Worm (Caenorhabditis elegans): ENCODE data around the gene Y39B6A.29.

The Y39B6A.29 gene

ce11 chrV:19024683-19025082 is at the start of gene Y39B6A.29:
Gene Y39B6A.29 (minus strand): TSS chrV:19024783.
- TF ChIP-seq Y55F3AM.14 (GFP tag; optimal IDR thresholded peaks at IDR 0.05) (no peak), F13H6.1 (tag; optimal IDR thresholded peaks at IDR 0.05) (no peak), sma-3 (GFP tag; optimal IDR thresholded peaks at IDR 0.05) (no peak), ztf-11 (tag; optimal IDR thresholded peaks at IDR 0.05) (no peak), C34F6.9 (tag; optimal IDR thresholded peaks at IDR 0.05) (no peak), ZK546.5 (tag; optimal IDR thresholded peaks at IDR 0.05) (no peak), nhr-23 (tag; optimal IDR thresholded peaks at IDR 0.05) (no peak), zag-1 (tag; optimal IDR thresholded peaks at IDR 0.05) (no peak)

ce11 chrV:19073169-19073568 is 48.6 kb upstream of the Y39B6A.29 start:
- TF ChIP-seq ama-1 (optimal IDR thresholded peaks at IDR 0.05): no peak
- no peak for TF ChIP-seq nhr-21 (tag; optimal IDR thresholded peaks at IDR 0.05)
- TF ChIP-seq elt-1 (tag; optimal IDR thresholded peaks at IDR 0.05): no peak
- TF ChIP-seq sma-3 (GFP tag; optimal IDR thresholded peaks at IDR 0.05): no peak
- no peak for TF ChIP-seq sma-9 (GFP tag; optimal IDR thresholded peaks at IDR 0.05)
- TF ChIP-seq sma-9 (tag; optimal IDR thresholded peaks at IDR 0.05): no peak
- no peak for TF ChIP-seq nhr-77 (tag; optimal IDR thresholded peaks at IDR 0.05)
- no peak for TF ChIP-seq crh-2 (tag; optimal IDR thresholded peaks at IDR 0.05)
- TF ChIP-seq mbf-1 (tag; optimal IDR thresholded peaks at IDR 0.05): no peak

- TF ChIP-seq F13H6.1 (tag; optimal IDR thresholded peaks at IDR 0.05): no peak
These were observed 44.3 kb upstream of the Y39B6A.29 start for ce11 chrV:19068888-19069287.

DNA sequence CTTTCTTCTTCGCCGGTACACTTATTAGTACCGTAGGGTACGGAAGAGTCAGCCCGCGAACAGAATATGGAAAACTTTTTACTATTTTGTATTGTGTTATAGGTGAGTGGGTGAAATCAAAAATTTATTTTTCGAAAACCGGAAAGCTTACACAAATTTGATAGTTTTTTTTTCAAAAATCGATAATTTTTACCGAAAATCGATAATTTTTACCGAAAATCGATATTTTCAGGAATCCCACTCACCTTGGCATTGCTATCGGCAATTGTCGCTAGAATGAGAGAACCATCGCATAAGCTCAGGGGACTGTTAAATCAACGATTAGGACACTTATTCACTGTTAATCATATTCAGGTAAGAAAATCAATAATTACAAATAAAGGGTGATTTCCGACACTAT is 38.7 kb upstream of the Y39B6A.29 start:
- TF ChIP-seq ztf-11 (tag; optimal IDR thresholded peaks at IDR 0.05) (no peak), ceh-82 (tag; optimal IDR thresholded peaks at IDR 0.05) (no peak), ztf-1 (GFP tag; conservative IDR thresholded peaks at IDR 0.05) (no peak), ama-1 (optimal IDR thresholded peaks at IDR 0.05) (no peak), zag-1 (tag; optimal IDR thresholded peaks at IDR 0.05) (no peak), sma-3 (GFP tag; optimal IDR thresholded peaks at IDR 0.05) (no peak), F13H6.1 (tag; optimal IDR thresholded peaks at IDR 0.05) (no peak), Y55F3AM.14 (GFP tag; optimal IDR thresholded peaks at IDR 0.05) (no peak), nhr-23 (tag; optimal IDR thresholded peaks at IDR 0.05) (no peak)

- TF ChIP-seq unc-55 (GFP tag; optimal IDR thresholded peaks at IDR 0.05) (no peak), egl-27 (tag; optimal IDR thresholded peaks at IDR 0.05) (no peak)
These were observed 35.3 kb upstream of the Y39B6A.29 start, which contains the start of gene twk-46 for ce11 chrV:19059873-19060272. Gene twk-46 (plus strand): TSS chrV:19060173.

DNA sequence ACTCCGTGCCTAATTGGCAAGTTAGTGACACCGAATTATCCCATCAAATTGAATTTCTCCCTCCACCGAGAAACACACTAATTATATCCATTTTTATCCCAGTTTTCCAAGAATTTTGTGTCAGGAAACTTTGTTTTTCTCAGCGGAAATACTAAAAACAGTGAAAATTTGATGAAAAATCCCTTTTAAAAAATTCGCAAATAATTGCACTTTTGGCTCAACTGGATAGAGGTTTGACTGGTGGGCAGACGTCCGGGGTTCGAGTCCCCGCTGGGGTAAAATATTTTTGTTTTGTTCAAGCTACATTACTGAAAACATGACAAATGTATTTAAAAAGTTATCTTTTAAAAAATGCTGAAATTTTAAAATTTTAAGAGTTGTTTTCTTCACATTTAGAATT is 33.5 kb upstream of the Y39B6A.29 start:
- no peak for TF ChIP-seq sma-9 (GFP tag; optimal IDR thresholded peaks at IDR 0.05)
- no peak for TF ChIP-seq sma-9 (tag; optimal IDR thresholded peaks at IDR 0.05)
- TF ChIP-seq snpc-4 (tag; optimal IDR thresholded peaks at IDR 0.05): no peak
- TF ChIP-seq F13H6.1 (tag; optimal IDR thresholded peaks at IDR 0.05): no peak
- no peak for TF ChIP-seq nhr-77 (tag; optimal IDR thresholded peaks at IDR 0.05)
- TF ChIP-seq lsy-2 (tag; optimal IDR thresholded peaks at IDR 0.05): no peak
- TF ChIP-seq elt-3 (tag; optimal IDR thresholded peaks at IDR 0.05): no peak
- TF ChIP-seq R02D3.7 (tag; optimal IDR thresholded peaks at IDR 0.05): no peak
- no peak for TF ChIP-seq ZK546.5 (tag; optimal IDR thresholded peaks at IDR 0.05)
- no peak for TF ChIP-seq mbf-1 (tag; optimal IDR thresholded peaks at IDR 0.05)
- TF ChIP-seq ceh-82 (tag; optimal IDR thresholded peaks at IDR 0.05): no peak
- TF ChIP-seq nhr-129 (tag; optimal IDR thresholded peaks at IDR 0.05): no peak
- no peak for TF ChIP-seq ztf-4 (tag; optimal IDR thresholded peaks at IDR 0.05)
- TF ChIP-seq ceh-16 (tag; optimal IDR thresholded peaks at IDR 0.05): no peak
- no peak for TF ChIP-seq egl-27 (tag; optimal IDR thresholded peaks at IDR 0.05)

DNA sequence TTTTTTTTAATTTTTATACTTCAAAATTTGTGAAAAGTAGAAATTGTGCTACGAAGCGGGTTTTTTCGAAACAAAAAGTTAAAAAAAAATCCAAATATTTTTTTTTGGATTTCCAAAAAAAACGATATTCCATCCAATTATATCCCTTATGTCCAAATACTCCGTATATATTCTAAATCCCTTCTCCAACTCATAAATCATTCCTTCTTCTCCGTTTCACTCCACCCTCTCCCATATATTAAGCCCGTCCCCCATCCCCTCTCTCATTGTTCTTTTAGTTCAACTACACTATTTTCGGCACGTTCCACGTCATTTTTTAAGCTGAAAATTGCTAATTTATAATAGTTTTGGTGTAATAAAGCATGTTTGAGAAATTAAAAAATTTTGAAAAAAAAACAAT is 33.0 kb upstream of the Y39B6A.29 start:
- TF ChIP-seq mab-5 (tag; optimal IDR thresholded peaks at IDR 0.05) (peak; percentile 80), unc-55 (GFP tag; optimal IDR thresholded peaks at IDR 0.05) (peak; percentile 66), egl-27 (tag; optimal IDR thresholded peaks at IDR 0.05) (no peak)

DNA sequence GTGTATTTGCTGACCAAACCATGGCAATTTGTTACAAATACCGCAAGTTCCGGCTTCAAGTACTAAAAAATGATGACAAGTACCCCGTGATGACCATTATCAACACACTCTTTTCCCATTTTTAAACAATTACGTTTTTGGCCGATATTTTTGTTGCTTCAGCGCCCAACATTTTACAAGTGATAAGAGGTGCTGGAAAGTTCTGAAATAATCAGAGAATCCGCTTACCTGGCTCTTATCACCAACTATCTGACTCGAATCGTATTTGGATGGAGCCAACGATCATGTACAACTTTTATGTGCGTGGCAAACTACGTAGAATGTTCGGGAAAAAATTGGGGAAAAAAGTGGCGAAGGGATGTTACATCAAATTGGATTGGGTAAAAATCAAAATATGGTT is 28.7 kb upstream of the Y39B6A.29 start:
- TF ChIP-seq nhr-129 (tag; optimal IDR thresholded peaks at IDR 0.05): no peak
- no peak for TF ChIP-seq lin-39 (tag; optimal IDR thresholded peaks at IDR 0.05)
- TF ChIP-seq sma-3 (GFP tag; optimal IDR thresholded peaks at IDR 0.05): peak; percentile 29
- TF ChIP-seq blmp-1 (tag; optimal IDR thresholded peaks at IDR 0.05; ENCODE audit: insufficient read depth): no peak
- TF ChIP-seq fos-1 (tag; optimal IDR thresholded peaks at IDR 0.05): peak; percentile 65
- TF ChIP-seq nhr-11 (tag; optimal IDR thresholded peaks at IDR 0.05): no peak
- TF ChIP-seq skn-1 (tag; optimal IDR thresholded peaks at IDR 0.05): peak; percentile 24
- TF ChIP-seq gmeb-1 (tag; optimal IDR thresholded peaks at IDR 0.05): peak; percentile 39
- peak; percentile 86 for TF ChIP-seq crh-2 (tag; optimal IDR thresholded peaks at IDR 0.05)

Measured in whole organism, L2 larva.